Worm (Caenorhabditis elegans) whole organism, L4 larva: Measurements from ENCODE around the gene K08H2.7.

Experiments used
- ama-1 ChIP-seq: fragments of 150-350 bp; optimal IDR thresholded peaks from 2 replicates; lab custom pipeline; 2014; ENCODE audit warnings: inconsistent platforms, mixed read lengths
- dve-1 ChIP-seq: sonication (generic microtip); optimal IDR thresholded peaks from 2 replicates; lab custom pipeline; 2017; ENCODE audit warnings: antibody characterized with exemption, mild to moderate bottlenecking, missing genetic modification characterization, missing compliant biosample characterization; ENCODE audit not compliant: insufficient read depth
- fkh-10 ChIP-seq: fragments of 150-350 bp; optimal IDR thresholded peaks from 2 replicates; lab custom pipeline; 2014; ENCODE audit warnings: missing biosample characterization, missing genetic modification reagents, missing genetic modification characterization
- fos-1 ChIP-seq: fragments of 150-350 bp; optimal IDR thresholded peaks from 2 replicates; lab custom pipeline; 2014; ENCODE audit warnings: missing biosample characterization, missing genetic modification characterization
- gei-8 ChIP-seq: fragments of 200-800 bp; sonication (Bioruptor generic); optimal IDR thresholded peaks from 2 replicates; lab custom pipeline; 2018; ENCODE audit warnings: mild to moderate bottlenecking, missing genetic modification characterization, missing compliant biosample characterization
- lin-38 ChIP-seq: fragments of 200-800 bp; sonication (Bioruptor generic); IDR thresholded peaks from 2 replicates; pipeline ENCODE4 v1.3.6; 2022; ENCODE audit warnings: missing genetic modification reagents, missing genetic modification characterization, missing compliant biosample characterization
- mxl-2 ChIP-seq: fragments of 200-800 bp; sonication (Bioruptor generic); conservative IDR thresholded peaks from 2 replicates; pipeline ENCODE4 v1.3.6; 2022; ENCODE audit warnings: missing genetic modification reagents, missing genetic modification characterization, missing compliant biosample characterization
- nhr-11 ChIP-seq: fragments of 150-350 bp; optimal IDR thresholded peaks from 2 replicates; lab custom pipeline; 2014; ENCODE audit warnings: missing biosample characterization, missing genetic modification characterization
- nhr-237 ChIP-seq: sonication (generic microtip); optimal IDR thresholded peaks from 2 replicates; lab custom pipeline; 2017; ENCODE audit warnings: missing biosample characterization, missing genetic modification characterization
- pqm-1 ChIP-seq: sonication (generic microtip); optimal IDR thresholded peaks from 2 replicates; lab custom pipeline; 2017; ENCODE audit warnings: missing biosample characterization, missing genetic modification characterization
- unc-130 ChIP-seq: sonication (generic microtip); optimal IDR thresholded peaks from 2 replicates; lab custom pipeline; 2016; ENCODE audit warnings: missing genetic modification reagents, missing genetic modification characterization, missing compliant biosample characterization
- unc-39 ChIP-seq: sonication (generic microtip); optimal IDR thresholded peaks from 2 replicates; lab custom pipeline; 2017; ENCODE audit warnings: missing biosample characterization, missing genetic modification characterization

ce11 chrX:13283462-13283861 is 35.2 kb upstream of the K08H2.7 start:
- TF ChIP-seq ama-1 (lab: Kevin White, UChicago) = no peak
- TF ChIP-seq gei-8 (GFP tag; lab: Kevin White, UChicago) = no peak
- TF ChIP-seq nhr-237 = no peak
- no peak for TF ChIP-seq pqm-1
- TF ChIP-seq lin-38 = no peak
- no peak for TF ChIP-seq dve-1 (tag; lab: Kevin White, UChicago)
- TF ChIP-seq mxl-2 (GFP tag; lab: Robert Waterston, UW) = no peak
- TF ChIP-seq unc-39 (tag; lab: Kevin White, UChicago) = no peak
- no peak for TF ChIP-seq nhr-11 (tag; lab: Kevin White, UChicago)
- peak; percentile 19 for TF ChIP-seq unc-130 (GFP tag; lab: Kevin White, UChicago)
- TF ChIP-seq fos-1 = no peak
- no peak for TF ChIP-seq fkh-10 (GFP tag; lab: Kevin White, UChicago)
